Fruit fly (Drosophila melanogaster): ENCODE data around the gene CG18547.

CG18547 gene

DNA sequence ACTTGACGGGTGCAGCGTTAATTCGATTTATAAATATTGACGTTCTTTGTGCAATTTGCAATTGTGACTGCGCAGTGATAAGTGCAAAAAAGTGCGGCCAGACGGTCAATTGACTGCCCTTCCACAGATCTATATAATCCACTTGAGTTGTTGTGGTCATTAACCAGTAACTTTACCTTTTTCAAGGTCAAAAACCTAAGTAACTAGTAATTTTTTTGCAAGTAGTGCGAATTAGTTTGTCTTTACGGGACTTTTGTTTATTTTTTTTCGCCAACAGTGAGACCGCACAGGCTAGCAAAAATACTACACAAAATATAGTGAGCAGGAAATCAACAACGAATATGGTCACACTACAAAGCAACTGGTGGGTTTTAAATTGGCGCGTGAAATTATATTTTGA, 5.6 kb downstream of the CG18547 start, which contains the start of gene Tango9 (continued):
- TF ChIP-seq Ets97D (GFP tag; optimal IDR thresholded peaks at IDR 0.05), result peak; percentile 88
- no peak for TF ChIP-seq CG4424 (GFP tag; optimal IDR thresholded peaks at IDR 0.05)
- no peak for TF ChIP-seq Vsx1 (GFP tag; optimal IDR thresholded peaks at IDR 0.05)
- TF ChIP-seq dysf (GFP tag; IDR thresholded peaks at IDR 0.05), result no peak
- TF ChIP-seq CG12391 (tag; optimal IDR thresholded peaks at IDR 0.05), result peak; percentile 26
- TF ChIP-seq CG11398 (GFP tag; optimal IDR thresholded peaks at IDR 0.05), result no peak
- TF ChIP-seq CG12942 (GFP tag; optimal IDR thresholded peaks at IDR 0.05), result no peak
- TF ChIP-seq CG31441 (GFP tag; IDR thresholded peaks at IDR 0.05), result no peak
- TF ChIP-seq Dll (GFP tag; IDR thresholded peaks at IDR 0.05; ENCODE audit: partially characterized antibody), result no peak
- TF ChIP-seq cas (GFP tag; IDR thresholded peaks at IDR 0.05), result no peak
- TF ChIP-seq ind (GFP tag; optimal IDR thresholded peaks at IDR 0.05), result no peak
- peak; percentile 25; the same call in 1 of the 3 replicates for TF ChIP-seq CG34422 (GFP tag; IDR thresholded peaks at IDR 0.05)
- peak; percentile 11 for TF ChIP-seq ftz-f1 (GFP tag; optimal IDR thresholded peaks at IDR 0.05)
- peak; percentile 63 for TF ChIP-seq Med (GFP tag)
- TF ChIP-seq pita (GFP tag; optimal IDR thresholded peaks at IDR 0.05), result no peak
- no peak for TF ChIP-seq CG32532 (GFP tag; IDR thresholded peaks at IDR 0.05)
- no peak for TF ChIP-seq CG8290 (GFP tag; optimal IDR thresholded peaks at IDR 0.05)
- peak in 1 of 2 experiments; percentile 36 for TF ChIP-seq CG8290 (tag; optimal IDR thresholded peaks at IDR 0.05)
- 0 out of 2 replicates have a peak, but pooled peaks have one; percentile 25 for TF ChIP-seq Xrp1 (GFP tag; IDR thresholded peaks at IDR 0.05)
- TF ChIP-seq row (GFP tag; IDR thresholded peaks at IDR 0.05), result no peak; the same call in 2 of the 3 replicates
- no peak for TF ChIP-seq Trl (optimal IDR thresholded peaks at IDR 0.05)
- TF ChIP-seq Trl (GFP tag; optimal IDR thresholded peaks at IDR 0.05), result no peak
- no peak for TF ChIP-seq Awh (GFP tag; IDR thresholded peaks at IDR 0.05)
- no peak for TF ChIP-seq CG18599 (GFP tag; optimal IDR thresholded peaks at IDR 0.05)
- no peak for TF ChIP-seq CG11093 (GFP tag; IDR thresholded peaks at IDR 0.05)
- no peak for TF ChIP-seq zfh1 (GFP tag; IDR thresholded peaks at IDR 0.05)
- no peak for TF ChIP-seq CTCF (GFP tag; optimal IDR thresholded peaks at IDR 0.05)
- TF ChIP-seq bcd (GFP tag; optimal IDR thresholded peaks at IDR 0.05), result no peak
- no peak for TF ChIP-seq yki (optimal IDR thresholded peaks at IDR 0.05)
- no peak for TF ChIP-seq Optix (GFP tag; IDR thresholded peaks at IDR 0.05)
- no peak for TF ChIP-seq CG3726 (GFP tag; IDR thresholded peaks at IDR 0.05)
- peak; percentile 55 for TF ChIP-seq Sin3A (optimal IDR thresholded peaks at IDR 0.05)
- no peak for TF ChIP-seq NFAT (GFP tag; IDR thresholded peaks at IDR 0.05)
- TF ChIP-seq lilli (GFP tag; optimal IDR thresholded peaks at IDR 0.05), result no peak
- TF ChIP-seq ssp (GFP tag; IDR thresholded peaks at IDR 0.05), result 0 out of 2 replicates have a peak, but pooled peaks have one; percentile 5
- no peak for TF ChIP-seq trh (GFP tag; optimal IDR thresholded peaks at IDR 0.05)
- no peak for TF ChIP-seq pros (GFP tag; optimal IDR thresholded peaks at IDR 0.05)
- TF ChIP-seq PHDP (tag; optimal IDR thresholded peaks at IDR 0.05), result no peak
- no peak for TF ChIP-seq amos (GFP tag; IDR thresholded peaks at IDR 0.05; ENCODE audit: partially characterized antibody)
- no peak for TF ChIP-seq ac (GFP tag; optimal IDR thresholded peaks at IDR 0.05)
- TF ChIP-seq Tbp (GFP tag; optimal IDR thresholded peaks at IDR 0.05), result no peak
- TF ChIP-seq CG5245 (GFP tag; optimal IDR thresholded peaks at IDR 0.05), result no peak
- TF ChIP-seq cad (GFP tag; optimal IDR thresholded peaks at IDR 0.05), result no peak
- no peak for TF ChIP-seq nerfin-2 (GFP tag; IDR thresholded peaks at IDR 0.05; ENCODE audit: partially characterized antibody)
- TF ChIP-seq zen (tag; optimal IDR thresholded peaks at IDR 0.05), result peak; percentile 10
- TF ChIP-seq Scr (GFP tag; IDR thresholded peaks at IDR 0.05; ENCODE audit: partially characterized antibody), result no peak
- no peak for TF ChIP-seq psq (GFP tag; optimal IDR thresholded peaks at IDR 0.05)
- no peak for TF ChIP-seq HLH54F (GFP tag; optimal IDR thresholded peaks at IDR 0.05)
- TF ChIP-seq Max (GFP tag; optimal IDR thresholded peaks at IDR 0.05), result no peak
- TF ChIP-seq caup (GFP tag; optimal IDR thresholded peaks at IDR 0.05; ENCODE audit: severe bottlenecking), result no peak
- TF ChIP-seq Chrac-16 (GFP tag; optimal IDR thresholded peaks at IDR 0.05), result no peak
- peak; percentile 17 for TF ChIP-seq CG17385 (GFP tag; optimal IDR thresholded peaks at IDR 0.05)
- TF ChIP-seq ham (GFP tag; IDR thresholded peaks at IDR 0.05), result no peak
- TF ChIP-seq stc (GFP tag; IDR thresholded peaks at IDR 0.05), result no peak
- 0 out of 3 replicates have a peak, but pooled peaks have one; percentile 11 for TF ChIP-seq CG17361 (GFP tag; IDR thresholded peaks at IDR 0.05)
